Worm (Caenorhabditis elegans): ENCODE results near the gene ugt-41.

The ugt-41 gene

ce11 chrV:7196498-7196966, 33.1 kb upstream of the ugt-41 start, which contains the start of gene F09G2.2 (continued):
- TF ChIP-seq lin-35 (GFP tag; optimal IDR thresholded peaks at IDR 0.05) (peak; percentile 3 to 93 (median 10)), ama-1 (optimal IDR thresholded peaks at IDR 0.05) (no peak), ama-1 (GFP tag; optimal IDR thresholded peaks at IDR 0.05) (no peak), zfh-2 (GFP tag; conservative IDR thresholded peaks at IDR 0.05) (peak; percentile 90), dpff-1 (tag; optimal IDR thresholded peaks at IDR 0.05) (no peak), tlf-1 (GFP tag; optimal IDR thresholded peaks at IDR 0.05) (peak; percentile 84), hsf-1 (GFP tag; IDR thresholded peaks at IDR 0.05) (peak; percentile 72; the same call in 1 of the 2 replicates), ztf-28 (GFP tag; IDR thresholded peaks at IDR 0.05) (0 out of 2 replicates have a peak, but pooled peaks have one; percentile 6), attf-3 (GFP tag; conservative IDR thresholded peaks at IDR 0.05) (peak; percentile 73), unc-62 (GFP tag; optimal IDR thresholded peaks at IDR 0.05) (peak; percentile 13), pbrm-1 (GFP tag; IDR thresholded peaks at IDR 0.05) (peak; percentile 89), lir-1 (GFP tag; conservative IDR thresholded peaks at IDR 0.05) (peak; percentile 84), let-526 (GFP tag; IDR thresholded peaks at IDR 0.05) (peak; percentile 56; the same call in 1 of the 2 replicates), tbx-9 (tag; optimal IDR thresholded peaks at IDR 0.05; ENCODE audit: borderline replicate concordance) (no peak), chd-7 (tag; optimal IDR thresholded peaks at IDR 0.05) (peak; percentile 33), F52B5.7 (tag; optimal IDR thresholded peaks at IDR 0.05) (no peak), ceh-79 (tag; optimal IDR thresholded peaks at IDR 0.05) (no peak), T07F8.4 (tag; optimal IDR thresholded peaks at IDR 0.05) (no peak), lsl-1 (GFP tag; optimal IDR thresholded peaks at IDR 0.05) (peak; percentile 80), zim-3 (tag; optimal IDR thresholded peaks at IDR 0.05) (no peak), B0261.1 (tag; optimal IDR thresholded peaks at IDR 0.05) (no peak), sdz-38 (tag; optimal IDR thresholded peaks at IDR 0.05) (no peak), Y79H2A.3 (GFP tag; conservative IDR thresholded peaks at IDR 0.05) (no peak), F55B11.4 (tag; optimal IDR thresholded peaks at IDR 0.05; ENCODE audit: borderline replicate concordance, insufficient read depth) (no peak), fkh-3 (tag; optimal IDR thresholded peaks at IDR 0.05) (no peak), rpc-1 (optimal IDR thresholded peaks at IDR 0.05) (no peak), rpc-1 (tag; optimal IDR thresholded peaks at IDR 0.05) (no peak), egl-44 (GFP tag; IDR thresholded peaks at IDR 0.05) (peak; percentile 52; the same call in 1 of the 2 replicates), egl-18 (GFP tag; IDR thresholded peaks at IDR 0.05) (no peak), F10E7.11 (tag; optimal IDR thresholded peaks at IDR 0.05) (no peak), egrh-3 (GFP tag; IDR thresholded peaks at IDR 0.05) (peak; percentile 58), lin-40 (tag; optimal IDR thresholded peaks at IDR 0.05) (peak; percentile 86), madf-10 (tag; optimal IDR thresholded peaks at IDR 0.05) (peak; percentile 78), unc-130 (GFP tag; optimal IDR thresholded peaks at IDR 0.05) (peak; percentile 32), madf-6 (GFP tag; IDR thresholded peaks at IDR 0.05) (peak; percentile 95), K11D2.4 (GFP tag; IDR thresholded peaks at IDR 0.05) (peak; percentile 72), F57C9.4 (tag; optimal IDR thresholded peaks at IDR 0.05) (no peak), gei-17 (GFP tag; optimal IDR thresholded peaks at IDR 0.05) (peak; percentile 42), attf-5 (GFP tag; optimal IDR thresholded peaks at IDR 0.05) (peak; percentile 96), ceh-27 (GFP tag; optimal IDR thresholded peaks at IDR 0.05) (peak; percentile 88), dox-1 (GFP tag; IDR thresholded peaks at IDR 0.05) (peak; percentile 96), cebp-2 (GFP tag; IDR thresholded peaks at IDR 0.05) (no peak), nfya-1 (tag; optimal IDR thresholded peaks at IDR 0.05; ENCODE audit: borderline replicate concordance, insufficient read depth) (no peak), hlh-12 (tag; optimal IDR thresholded peaks at IDR 0.05) (no peak), die-1 (tag; optimal IDR thresholded peaks at IDR 0.05) (no peak), ceh-40 (GFP tag; IDR thresholded peaks at IDR 0.05) (no peak), mes-4 (tag; optimal IDR thresholded peaks at IDR 0.05) (no peak), ceh-100 (GFP tag; IDR thresholded peaks at IDR 0.05) (peak; percentile 71), ekl-4 (GFP tag; IDR thresholded peaks at IDR 0.05) (peak; percentile 96), F49E8.2 (tag; optimal IDR thresholded peaks at IDR 0.05; ENCODE audit: insufficient read depth) (peak; percentile 9)
